Worm (Caenorhabditis elegans): ENCODE measurements around the gene R11D1.12.

- no peak for TF ChIP-seq aly-2 (tag; optimal IDR thresholded peaks at IDR 0.05)
- no peak for TF ChIP-seq sem-4 (tag; optimal IDR thresholded peaks at IDR 0.05)
- no peak for TF ChIP-seq zag-1 (tag; optimal IDR thresholded peaks at IDR 0.05)
- no peak for TF ChIP-seq ZK546.5 (tag; optimal IDR thresholded peaks at IDR 0.05)
- no peak for TF ChIP-seq elt-1 (tag; optimal IDR thresholded peaks at IDR 0.05)
Measured at ce11 chrV:12725893-12726292, at the start of gene R11D1.12.
